Fruit fly (Drosophila melanogaster) S2 (cell line): Measurements from ENCODE around the gene CG31183.

ENCODE experiments used
- CG8478 ChIP-seq: fragments of >200 bp; optimal IDR thresholded peaks from 2 replicates; lab custom pipeline; 2018
- CTCF ChIP-seq, 2 experiments: fragments of >200 bp; optimal IDR thresholded peaks; 2 replicates each; lab custom pipeline; 2018

- TF ChIP-seq CTCF (optimal IDR thresholded peaks at IDR 0.05; lab: Kevin White, UChicago) = no peak
- TF ChIP-seq CG8478 = no peak
Measured at dm6 chr3R:15846234-15846633, 29.5 kb downstream of the CG31183 start, which contains the start of gene CG4546.
